Fruit fly (Drosophila melanogaster) whole organism, pupa: ENCODE results near the gene CG12155.

Experiments
- CG10348 ChIP-seq: fragments of 200-800 bp; sonication (Bioruptor generic); IDR thresholded peaks from 2 replicates; pipeline ENCODE4 v1.3.6; 2022; ENCODE audit warnings: missing biosample characterization, missing genetic modification characterization
- CG14655 ChIP-seq: fragments of 200-800 bp; sonication (Bioruptor generic); optimal IDR thresholded peaks from 3 replicates; lab custom pipeline; 2017; ENCODE audit warnings: mild to moderate bottlenecking, missing biosample characterization, missing genetic modification reagents, missing genetic modification characterization
- CG15710 ChIP-seq: fragments of 200-800 bp; sonication (Bioruptor generic); optimal IDR thresholded peaks from 2 replicates; lab custom pipeline; 2018; ENCODE audit warnings: missing biosample characterization, mild to moderate bottlenecking, missing genetic modification characterization, moderate library complexity
- CG32121 ChIP-seq: fragments of 200-800 bp; sonication (Bioruptor generic); IDR thresholded peaks from 2 replicates; pipeline ENCODE4 v1.3.6; 2022; ENCODE audit warnings: missing biosample characterization, missing genetic modification characterization
- CG34367 ChIP-seq: fragments of 200-800 bp; sonication (Bioruptor generic); optimal IDR thresholded peaks from 2 replicates; lab custom pipeline; 2018; ENCODE audit warnings: missing biosample characterization, mild to moderate bottlenecking, missing genetic modification characterization
- CG9948 ChIP-seq: fragments of 200-800 bp; sonication (Bioruptor generic); optimal IDR thresholded peaks from 2 replicates; lab custom pipeline; 2018; ENCODE audit warnings: missing biosample characterization, mild to moderate bottlenecking, missing genetic modification characterization, moderate library complexity
- D1 ChIP-seq: fragments of 200-800 bp; sonication (Bioruptor generic); optimal IDR thresholded peaks from 2 replicates; lab custom pipeline; 2018; ENCODE audit warnings: missing biosample characterization, mild to moderate bottlenecking, missing genetic modification characterization, moderate library complexity
- EcR ChIP-seq: fragments of 200-800 bp; sonication (Bioruptor generic); optimal IDR thresholded peaks from 3 replicates; lab custom pipeline; 2019; ENCODE audit warnings: missing biosample characterization, missing genetic modification characterization, mild to moderate bottlenecking, moderate library complexity, missing genetic modification reagents
- Snoo ChIP-seq: fragments of 200-800 bp; sonication (Bioruptor generic); optimal IDR thresholded peaks from 3 replicates; lab custom pipeline; 2017; ENCODE audit warnings: missing biosample characterization, mild to moderate bottlenecking, missing genetic modification characterization, inconsistent platforms
- gl ChIP-seq: fragments of 200-800 bp; sonication (Bioruptor generic); optimal IDR thresholded peaks from 2 replicates; lab custom pipeline; 2018; ENCODE audit warnings: missing biosample characterization, mild to moderate bottlenecking, missing genetic modification characterization

DNA sequence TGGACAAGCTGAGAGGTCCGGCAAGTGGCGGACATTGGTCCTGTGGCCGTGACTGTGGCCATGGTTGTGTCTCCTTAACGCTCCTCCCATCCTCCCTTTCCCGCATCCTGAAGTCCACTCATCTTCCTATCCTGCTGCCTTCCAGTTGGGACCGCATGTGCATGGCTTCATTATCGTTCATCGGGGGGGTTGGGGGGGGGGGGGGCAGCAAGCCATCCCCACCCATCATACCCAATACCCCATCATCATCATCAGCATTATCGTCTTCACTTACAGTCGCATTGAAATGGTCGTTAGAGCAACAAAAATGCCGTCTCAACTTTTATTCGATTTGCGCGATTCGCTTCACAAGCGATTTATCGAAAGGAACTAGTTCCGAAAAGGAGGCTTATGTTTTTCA, 17.8 kb downstream of the CG12155 start:
- TF ChIP-seq gl (tag; lab: Kevin White, UChicago) (no peak), CG10348 (GFP tag; lab: Robert Waterston, UW) (no peak), CG9948 (tag; lab: Kevin White, UChicago) (no peak), CG14655 (GFP tag; lab: Kevin White, UChicago) (no peak), CG32121 (GFP tag; lab: Robert Waterston, UW) (no peak), EcR (GFP tag; lab: Kevin White, UChicago) (no peak), D1 (tag; lab: Kevin White, UChicago) (no peak), CG15710 (tag; lab: Kevin White, UChicago) (no peak), CG34367 (tag; lab: Kevin White, UChicago) (no peak), Snoo (tag; lab: Kevin White, UChicago) (no peak)
